Worm (Caenorhabditis elegans) whole organism, L1 larva: ENCODE measurements around the gene gcy-9.

ENCODE experiments used
- fkh-4 ChIP-seq: sonication (generic microtip); optimal IDR thresholded peaks from 2 replicates; lab custom pipeline; 2016; ENCODE audit warnings: missing compliant biosample characterization, missing genetic modification characterization, borderline replicate concordance
- fos-1 ChIP-seq: fragments of 150-350 bp; optimal IDR thresholded peaks from 2 replicates; lab custom pipeline; 2014; ENCODE audit warnings: missing biosample characterization, missing genetic modification characterization
- unc-62 ChIP-seq: fragments of 150-350 bp; optimal IDR thresholded peaks from 2 replicates; lab custom pipeline; 2014; ENCODE audit warnings: missing biosample characterization, missing genetic modification reagents, missing genetic modification characterization
- vab-15 ChIP-seq: sonication (generic microtip); optimal IDR thresholded peaks from 2 replicates; lab custom pipeline; 2017; ENCODE audit warnings: missing genotype, mild to moderate bottlenecking, missing genetic modification characterization, missing compliant biosample characterization
- zag-1 ChIP-seq: fragments of 150-350 bp; optimal IDR thresholded peaks from 2 replicates; lab custom pipeline; 2014; ENCODE audit warnings: missing biosample characterization, missing genetic modification characterization

- TF ChIP-seq fkh-4 (tag; lab: Kevin White, UChicago) (no peak), vab-15 (tag; lab: Kevin White, UChicago) (no peak), fos-1 (tag; lab: Kevin White, UChicago) (no peak), zag-1 (no peak), unc-62 (GFP tag; lab: Kevin White, UChicago) (no peak)
These were observed 29.4 kb upstream of the gcy-9 start for ce11 chrX:11367087-11367486.
